Worm (Caenorhabditis elegans) whole organism, L3 larva: Measurements from ENCODE around the gene gad-3.

Experiments
- R02D3.7 ChIP-seq: fragments of 150-350 bp; optimal IDR thresholded peaks from 2 replicates; lab custom pipeline; 2014; ENCODE audit warnings: missing biosample characterization, missing genetic modification characterization
- ZK546.5 ChIP-seq: sonication (generic microtip); optimal IDR thresholded peaks from 2 replicates; lab custom pipeline; 2017; ENCODE audit warnings: missing biosample characterization, missing genetic modification characterization
- aly-2 ChIP-seq: fragments of 150-350 bp; optimal IDR thresholded peaks from 2 replicates; lab custom pipeline; 2014; ENCODE audit warnings: missing biosample characterization, missing genetic modification characterization
- ama-1 ChIP-seq: fragments of 150-350 bp; optimal IDR thresholded peaks from 2 replicates; lab custom pipeline; 2018
- ceh-28 ChIP-seq: fragments of 150-350 bp; optimal IDR thresholded peaks from 2 replicates; lab custom pipeline; 2014; ENCODE audit warnings: missing biosample characterization, missing genetic modification reagents, missing genetic modification characterization
- ceh-82 ChIP-seq: fragments of 150-350 bp; optimal IDR thresholded peaks from 2 replicates; lab custom pipeline; 2014; ENCODE audit warnings: missing biosample characterization, missing genetic modification characterization
- egl-5 ChIP-seq: fragments of 150-350 bp; optimal IDR thresholded peaks from 2 replicates; lab custom pipeline; 2017; ENCODE audit warnings: missing biosample characterization, missing genetic modification reagents, missing genetic modification characterization, inconsistent platforms
- elt-2 ChIP-seq: sonication (generic microtip); optimal IDR thresholded peaks from 2 replicates; lab custom pipeline; 2016; ENCODE audit warnings: missing genetic modification reagents, mild to moderate bottlenecking, missing genetic modification characterization, missing compliant biosample characterization
- elt-3 ChIP-seq, 3 experiments: fragments of 150-350 bp in 1 of 3; sonication (generic microtip) in 2 of 3; optimal IDR thresholded peaks; 2 replicates in 2 of 3; 4 replicates in 1 of 3; lab custom pipeline; 2014 to 2017; ENCODE audit warnings: missing biosample characterization in 3 of 3, missing genetic modification characterization in 3 of 3
- eor-1 ChIP-seq, 2 experiments: fragments of 150-350 bp; optimal IDR thresholded peaks; 2 replicates each; lab custom pipeline; 2014 to 2018; ENCODE audit warnings: missing biosample characterization in 2 of 2, missing genetic modification characterization in 2 of 2
- fkh-10 ChIP-seq: sonication (generic microtip); optimal IDR thresholded peaks from 2 replicates; lab custom pipeline; 2017; ENCODE audit warnings: missing biosample characterization, missing genetic modification reagents, missing genetic modification characterization
- fkh-2 ChIP-seq: fragments of 150-350 bp; optimal IDR thresholded peaks from 2 replicates; lab custom pipeline; 2014; ENCODE audit warnings: missing biosample characterization, missing genetic modification reagents, missing genetic modification characterization
- fos-1 ChIP-seq: fragments of 150-350 bp; optimal IDR thresholded peaks from 2 replicates; lab custom pipeline; 2014; ENCODE audit warnings: missing biosample characterization, missing genetic modification characterization
- jun-1 ChIP-seq: fragments of 150-350 bp; optimal IDR thresholded peaks from 2 replicates; lab custom pipeline; 2014; ENCODE audit warnings: missing biosample characterization, missing genetic modification reagents, missing genetic modification characterization
- lin-15B ChIP-seq: fragments of 150-350 bp; optimal IDR thresholded peaks from 2 replicates; lab custom pipeline; 2014; ENCODE audit warnings: missing biosample characterization, missing genetic modification characterization
- lin-39 ChIP-seq: fragments of 150-350 bp; optimal IDR thresholded peaks from 2 replicates; lab custom pipeline; 2018; ENCODE audit warnings: missing biosample characterization, missing genetic modification reagents, missing genetic modification characterization
- mdl-1 ChIP-seq: fragments of 150-350 bp; optimal IDR thresholded peaks from 2 replicates; lab custom pipeline; 2014; ENCODE audit warnings: missing biosample characterization, missing genetic modification characterization
- mml-1 ChIP-seq: fragments of 150-350 bp; sonication (generic microtip); optimal IDR thresholded peaks from 3 replicates; lab custom pipeline; 2014; ENCODE audit warnings: missing biosample characterization, missing genetic modification characterization
- nfya-1 ChIP-seq: sonication (generic microtip); optimal IDR thresholded peaks from 2 replicates; lab custom pipeline; 2017; ENCODE audit warnings: missing genetic modification characterization, mild to moderate bottlenecking, missing compliant biosample characterization, antibody characterized with exemption, moderate library complexity; ENCODE audit not compliant: insufficient read depth
- nhr-11 ChIP-seq: fragments of 150-350 bp; optimal IDR thresholded peaks from 2 replicates; lab custom pipeline; 2014; ENCODE audit warnings: missing biosample characterization, missing genetic modification characterization
- nhr-12 ChIP-seq: fragments of 150-350 bp; optimal IDR thresholded peaks from 2 replicates; lab custom pipeline; 2014; ENCODE audit warnings: missing biosample characterization, missing genetic modification characterization
- nhr-23 ChIP-seq: fragments of 150-350 bp; optimal IDR thresholded peaks from 2 replicates; lab custom pipeline; 2014; ENCODE audit warnings: missing biosample characterization, missing genetic modification reagents, missing genetic modification characterization
- nhr-237 ChIP-seq: fragments of 150-350 bp; optimal IDR thresholded peaks from 2 replicates; lab custom pipeline; 2014; ENCODE audit warnings: missing biosample characterization, missing genetic modification characterization
- nhr-25 ChIP-seq: sonication (generic microtip); optimal IDR thresholded peaks from 2 replicates; lab custom pipeline; 2017; ENCODE audit warnings: missing biosample characterization, missing genetic modification characterization
- nhr-28 ChIP-seq: fragments of 150-350 bp; optimal IDR thresholded peaks from 2 replicates; lab custom pipeline; 2014; ENCODE audit warnings: missing biosample characterization, missing genetic modification characterization
- nhr-43 ChIP-seq: sonication (generic microtip); optimal IDR thresholded peaks from 2 replicates; lab custom pipeline; 2016; ENCODE audit warnings: mild to moderate bottlenecking, missing genetic modification characterization, missing compliant biosample characterization; ENCODE audit not compliant: poor library complexity, severe bottlenecking
- sea-2 ChIP-seq: fragments of 150-350 bp; sonication (generic microtip); optimal IDR thresholded peaks from 4 replicates; lab custom pipeline; 2014; ENCODE audit warnings: missing biosample characterization, missing genetic modification reagents, missing genetic modification characterization
- skn-1 ChIP-seq: fragments of 150-350 bp; optimal IDR thresholded peaks from 2 replicates; lab custom pipeline; 2014; ENCODE audit warnings: missing biosample characterization, missing genetic modification characterization
- snpc-4 ChIP-seq: fragments of 150-350 bp; optimal IDR thresholded peaks from 2 replicates; lab custom pipeline; 2014; ENCODE audit warnings: missing biosample characterization, missing genetic modification characterization
- unc-39 ChIP-seq: sonication (generic microtip); optimal IDR thresholded peaks from 4 replicates; lab custom pipeline; 2017; ENCODE audit warnings: missing biosample characterization, missing genetic modification characterization
- unc-62 ChIP-seq: fragments of 150-350 bp; sonication (generic microtip); optimal IDR thresholded peaks from 4 replicates; lab custom pipeline; 2014; ENCODE audit warnings: missing biosample characterization, missing genetic modification reagents, missing genetic modification characterization
- zag-1 ChIP-seq: fragments of 150-350 bp; optimal IDR thresholded peaks from 2 replicates; lab custom pipeline; 2014; ENCODE audit warnings: missing biosample characterization, missing genetic modification characterization
- ztf-11 ChIP-seq: fragments of 150-350 bp; optimal IDR thresholded peaks from 2 replicates; lab custom pipeline; 2014; ENCODE audit warnings: missing biosample characterization, missing genetic modification characterization
- ztf-4 ChIP-seq: fragments of 150-350 bp; optimal IDR thresholded peaks from 2 replicates; lab custom pipeline; 2014; ENCODE audit warnings: missing biosample characterization, missing genetic modification characterization

Gene gad-3

DNA sequence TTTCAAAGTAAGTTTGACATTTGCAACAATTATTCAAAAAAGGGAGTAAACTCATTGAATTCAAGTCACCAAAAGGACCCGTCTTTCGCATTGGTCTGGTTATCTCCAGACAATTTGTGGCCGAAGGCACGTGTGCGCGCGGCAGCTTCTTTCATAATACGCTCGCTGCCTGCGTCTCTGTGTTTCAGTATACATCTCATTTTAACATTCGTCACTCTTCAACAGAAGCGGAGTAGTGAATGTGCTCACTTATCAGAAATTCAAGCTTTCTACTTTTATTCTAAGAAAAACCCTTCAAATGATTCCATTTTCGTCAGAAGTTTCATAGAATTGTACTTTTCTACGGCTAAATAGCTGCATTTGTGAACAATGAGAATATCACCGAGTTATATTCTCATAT is 44.2 kb downstream of the gad-3 start:
- peak; percentile 16 for TF ChIP-seq lin-15B (tag; lab: Kevin White, UChicago)
- no peak for TF ChIP-seq nhr-43 (tag; lab: Kevin White, UChicago)
- no peak for TF ChIP-seq R02D3.7 (tag; lab: Kevin White, UChicago)
- TF ChIP-seq nfya-1 (tag; lab: Kevin White, UChicago): peak; percentile 73
- peak; percentile 82 for TF ChIP-seq nhr-11 (tag; lab: Kevin White, UChicago)
- peak; percentile 41 for TF ChIP-seq snpc-4 (tag; lab: Kevin White, UChicago)
- peak; percentile 81 for TF ChIP-seq mdl-1 (tag; lab: Kevin White, UChicago)
- peak; percentile 36 for TF ChIP-seq lin-39 (tag; lab: Kevin White, UChicago)
- peak; percentile 2 for TF ChIP-seq elt-2
- peak; percentile 69 for TF ChIP-seq fkh-10

DNA sequence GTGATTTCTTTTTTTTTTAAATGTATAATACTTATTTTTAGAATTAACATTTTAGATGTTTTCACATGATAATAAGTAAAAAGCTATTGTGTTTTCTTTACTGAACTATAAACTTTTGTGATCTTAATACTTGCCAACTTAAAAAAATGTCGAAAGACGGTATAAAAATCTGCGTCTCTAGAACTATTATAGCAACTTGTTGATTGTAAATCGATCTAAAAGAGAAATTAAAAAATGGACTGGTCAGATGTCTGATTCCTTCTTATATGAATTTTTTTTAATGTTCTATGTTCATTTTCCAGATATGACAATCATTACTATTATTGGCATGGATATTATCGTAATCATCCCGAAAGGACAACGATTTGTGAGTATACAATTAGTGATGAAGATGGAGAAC is 45.0 kb downstream of the gad-3 start, which contains the start of gene F21C10.3:
Gene F21C10.3 (plus strand): TSS at position 301 of the 400 bp plus-strand sequence.
- no peak for TF ChIP-seq ztf-4 (tag; lab: Kevin White, UChicago)
- TF ChIP-seq nhr-237 (tag; lab: Kevin White, UChicago): no peak
- TF ChIP-seq ceh-28: no peak
- TF ChIP-seq ztf-11: no peak
- TF ChIP-seq snpc-4 (tag; lab: Kevin White, UChicago): no peak
- TF ChIP-seq nhr-23 (tag; lab: Kevin White, UChicago): no peak
- TF ChIP-seq aly-2 (tag; lab: Kevin White, UChicago): no peak
- TF ChIP-seq R02D3.7 (tag; lab: Kevin White, UChicago): no peak
- TF ChIP-seq nhr-43 (tag; lab: Kevin White, UChicago): no peak
- TF ChIP-seq mdl-1 (tag; lab: Kevin White, UChicago): no peak
- TF ChIP-seq nhr-28: no peak
- no peak for TF ChIP-seq fkh-2 (tag; lab: Kevin White, UChicago)
- no peak for TF ChIP-seq fos-1 (tag; lab: Kevin White, UChicago)

DNA sequence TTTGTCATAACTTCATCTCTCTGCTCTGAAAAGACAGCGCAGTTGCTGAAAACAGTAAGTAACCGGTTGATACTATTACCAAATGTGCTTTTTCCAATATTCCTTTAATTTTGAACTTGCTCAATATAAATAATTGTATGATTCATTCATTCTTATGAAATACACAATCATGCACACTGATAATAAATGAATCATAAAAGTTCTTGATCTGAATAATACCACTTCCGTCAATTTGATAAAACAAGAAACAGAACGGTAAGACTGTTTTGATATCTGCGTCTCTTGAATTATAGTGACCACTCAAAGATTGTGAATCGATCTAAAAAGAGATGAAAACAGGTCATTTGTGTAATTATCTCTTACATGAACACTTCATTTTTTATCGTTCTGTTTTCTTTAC is 46.5 kb downstream of the gad-3 start, which contains the start of gene F21C10.4:
Gene F21C10.4 (plus strand): TSS at position 301 of the 400 bp plus-strand sequence.
- TF ChIP-seq unc-62 (no peak), nhr-237 (tag; lab: Kevin White, UChicago) (no peak), aly-2 (tag; lab: Kevin White, UChicago) (no peak), sea-2 (GFP tag; lab: Kevin White, UChicago) (no peak), lin-15B (tag; lab: Kevin White, UChicago) (no peak), nhr-25 (tag; lab: Kevin White, UChicago) (no peak), unc-39 (tag; lab: Kevin White, UChicago) (no peak), elt-2 (no peak), mml-1 (tag; lab: Kevin White, UChicago) (no peak), ceh-82 (tag; lab: Kevin White, UChicago) (no peak), egl-5 (tag; lab: Kevin White, UChicago) (no peak), nhr-12 (no peak), jun-1 (tag; lab: Kevin White, UChicago) (no peak)
- TF ChIP-seq, all 47 proteins: peak for 0

DNA sequence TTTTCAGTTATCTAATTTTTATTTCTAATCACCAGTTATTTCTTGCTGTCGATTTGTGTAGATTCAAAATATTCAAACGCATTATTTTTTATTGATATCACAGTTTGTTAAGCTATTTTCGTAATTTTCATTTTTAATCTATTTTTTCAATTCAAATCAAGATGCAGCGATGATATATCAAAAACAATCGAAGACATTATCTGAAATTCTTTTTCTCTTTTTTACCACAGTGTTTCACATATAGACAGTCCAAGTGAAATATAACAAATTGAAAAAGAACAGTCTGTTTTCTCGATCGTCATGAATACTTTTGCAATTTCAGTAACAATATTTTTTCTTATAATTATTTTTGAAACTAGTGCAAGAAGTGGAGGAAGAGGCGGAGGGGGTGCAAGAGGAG is 47.5 kb downstream of the gad-3 start, which contains the start of gene F21C10.5:
Gene F21C10.5 (plus strand): TSS at position 301 of the 400 bp plus-strand sequence.
- TF ChIP-seq zag-1 (tag; lab: Kevin White, UChicago): no peak
- no peak for TF ChIP-seq ZK546.5 (tag; lab: Kevin White, UChicago)
- no peak for TF ChIP-seq sea-2 (GFP tag; lab: Kevin White, UChicago)

DNA sequence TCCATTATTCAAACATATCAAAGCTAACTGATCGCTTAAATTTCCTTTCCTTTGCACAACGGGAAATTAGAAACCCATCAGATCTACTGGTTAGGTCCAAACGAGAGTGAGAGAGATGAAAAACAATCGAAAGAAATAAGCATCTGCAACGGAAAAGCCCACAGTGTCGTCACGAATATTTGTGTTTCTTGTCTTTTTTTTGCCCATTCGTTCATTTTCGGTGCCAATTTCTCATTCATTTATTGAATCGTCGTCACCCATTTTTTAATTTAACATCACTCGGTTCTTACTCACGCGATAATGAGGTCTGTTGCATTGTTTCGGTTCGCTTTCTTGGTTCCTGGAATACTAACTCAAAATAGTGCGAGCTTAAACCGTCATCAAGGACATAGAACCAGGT is 48.6 kb downstream of the gad-3 start, which contains the start of gene F21C10.6:
Gene F21C10.6 (plus strand): TSS at position 301 of the 400 bp plus-strand sequence.
- TF ChIP-seq fkh-10 (no peak), unc-62 (no peak), eor-1 (tag; optimal IDR thresholded peaks at IDR 0.05; lab: Kevin White, UChicago) (no peak), ama-1 (lab: Kevin White, UChicago) (no peak), nhr-237 (tag; lab: Kevin White, UChicago) (no peak), skn-1 (tag; lab: Kevin White, UChicago) (no peak), elt-3 (tag; optimal IDR thresholded peaks at IDR 0.05; lab: Kevin White, UChicago) (no peak), nhr-23 (tag; lab: Kevin White, UChicago) (no peak)
